Worm (Caenorhabditis elegans) whole organism, L1 larva: ENCODE data around the gene nspg-7.2.

Experiments
- C04F5.9 ChIP-seq: sonication (generic microtip); optimal IDR thresholded peaks from 2 replicates; lab custom pipeline; 2016; ENCODE audit warnings: missing genetic modification characterization, missing compliant biosample characterization
- C16A3.4 ChIP-seq: fragments of 150-350 bp; optimal IDR thresholded peaks from 2 replicates; lab custom pipeline; 2014; ENCODE audit warnings: missing biosample characterization, missing genetic modification characterization
- C34B4.2 ChIP-seq: sonication (generic microtip); optimal IDR thresholded peaks from 2 replicates; lab custom pipeline; 2017; ENCODE audit warnings: mild to moderate bottlenecking, missing genetic modification characterization, missing compliant biosample characterization
- aha-1 ChIP-seq: fragments of 150-350 bp; optimal IDR thresholded peaks from 2 replicates; lab custom pipeline; 2014; ENCODE audit warnings: missing biosample characterization, missing genetic modification characterization
- alr-1 ChIP-seq: fragments of 200-800 bp; sonication (Bioruptor generic); optimal IDR thresholded peaks from 2 replicates; lab custom pipeline; 2018; ENCODE audit warnings: borderline replicate concordance, mild to moderate bottlenecking, missing genetic modification characterization, missing compliant biosample characterization
- aly-2 ChIP-seq: fragments of 150-350 bp; optimal IDR thresholded peaks from 2 replicates; lab custom pipeline; 2014; ENCODE audit warnings: missing biosample characterization, missing genetic modification characterization
- ama-1 ChIP-seq: fragments of 150-350 bp; optimal IDR thresholded peaks from 2 replicates; lab custom pipeline; 2014
- blmp-1 ChIP-seq: fragments of 150-350 bp; optimal IDR thresholded peaks from 2 replicates; lab custom pipeline; 2014; ENCODE audit warnings: missing biosample characterization, missing genetic modification characterization
- ceh-8 ChIP-seq: fragments of 200-800 bp; sonication (Bioruptor generic); optimal IDR thresholded peaks from 2 replicates; lab custom pipeline; 2018; ENCODE audit warnings: mild to moderate bottlenecking, missing genetic modification characterization, moderate library complexity, missing compliant biosample characterization
- ceh-82 ChIP-seq, 3 experiments: fragments of 150-350 bp in 1 of 3; sonication (generic microtip) in 2 of 3; optimal IDR thresholded peaks; 2 replicates each; lab custom pipeline; 2014 to 2017; ENCODE audit warnings: missing biosample characterization in 3 of 3, missing genetic modification characterization in 3 of 3
- dpl-1 ChIP-seq, 3 experiments: fragments of 150-350 bp in 2 of 3; sonication (generic microtip) in 1 of 3; optimal IDR thresholded peaks; 2 replicates each; lab custom pipeline; 2014 to 2017; ENCODE audit warnings: missing biosample characterization in 3 of 3, missing genetic modification characterization in 3 of 3, missing genetic modification reagents in 3 of 3
- dsc-1 ChIP-seq: sonication (generic microtip); optimal IDR thresholded peaks from 2 replicates; lab custom pipeline; 2016; ENCODE audit warnings: mild to moderate bottlenecking, missing genetic modification characterization, missing compliant biosample characterization
- efl-1 ChIP-seq, 4 experiments: fragments of 150-350 bp; optimal IDR thresholded peaks in 3 of 4; peaks in 1 of 4; 1 replicate in 1 of 4; 2 replicates in 3 of 4; lab custom pipeline; 2014; ENCODE audit warnings: missing biosample characterization in 2 of 4, missing genetic modification characterization in 2 of 4, missing genetic modification reagents in 2 of 4
- efl-3 ChIP-seq: fragments of 200-800 bp; sonication (Bioruptor generic); optimal IDR thresholded peaks from 2 replicates; lab custom pipeline; 2018; ENCODE audit warnings: mild to moderate bottlenecking, missing genetic modification characterization, missing compliant biosample characterization
- egl-13 ChIP-seq: sonication (generic microtip); optimal IDR thresholded peaks from 2 replicates; lab custom pipeline; 2016; ENCODE audit warnings: missing genotype, missing genetic modification reagents, missing genetic modification characterization, missing compliant biosample characterization
- elt-3 ChIP-seq, 6 experiments: fragments of 150-350 bp in 1 of 6; sonication (generic microtip); optimal IDR thresholded peaks; 2 replicates each; lab custom pipeline; 2017 to 2018; ENCODE audit warnings: missing biosample characterization in 6 of 6, missing genetic modification characterization in 6 of 6, inconsistent platforms in 1 of 6
- fkh-10 ChIP-seq: sonication (generic microtip); optimal IDR thresholded peaks from 2 replicates; lab custom pipeline; 2017; ENCODE audit warnings: missing biosample characterization, missing genetic modification reagents, missing genetic modification characterization
- fkh-8 ChIP-seq: sonication (generic microtip); optimal IDR thresholded peaks from 2 replicates; lab custom pipeline; 2016; ENCODE audit warnings: mild to moderate bottlenecking, missing genetic modification characterization, missing compliant biosample characterization
- fos-1 ChIP-seq: fragments of 150-350 bp; optimal IDR thresholded peaks from 2 replicates; lab custom pipeline; 2014; ENCODE audit warnings: missing biosample characterization, missing genetic modification characterization
- grh-1 ChIP-seq: fragments of 200-800 bp; sonication (Bioruptor generic); IDR thresholded peaks from 2 replicates; pipeline ENCODE4 v1.3.6; 2022; ENCODE audit warnings: missing genetic modification reagents, missing genetic modification characterization, missing compliant biosample characterization
- hlh-17 ChIP-seq: fragments of 200-800 bp; sonication (Bioruptor generic); optimal IDR thresholded peaks from 2 replicates; lab custom pipeline; 2018; ENCODE audit warnings: missing genetic modification characterization, mild to moderate bottlenecking, missing compliant biosample characterization, moderate library complexity, borderline replicate concordance
- hlh-4 ChIP-seq: sonication (generic microtip); optimal IDR thresholded peaks from 2 replicates; lab custom pipeline; 2016; ENCODE audit warnings: mild to moderate bottlenecking, missing genetic modification characterization, missing compliant biosample characterization
- hpl-2 ChIP-seq: fragments of 150-350 bp; optimal IDR thresholded peaks from 2 replicates; lab custom pipeline; 2014; ENCODE audit warnings: missing biosample characterization, missing genetic modification reagents, missing genetic modification characterization
- irx-1 ChIP-seq: sonication (generic microtip); optimal IDR thresholded peaks from 2 replicates; lab custom pipeline; 2016; ENCODE audit warnings: missing genetic modification characterization, missing compliant biosample characterization
- isw-1 ChIP-seq: fragments of 200-800 bp; sonication (Bioruptor generic); IDR thresholded peaks from 2 replicates; pipeline ENCODE4 v1.3.6; 2022; ENCODE audit warnings: missing genetic modification characterization, missing compliant biosample characterization
- lin-13 ChIP-seq: fragments of 150-350 bp; optimal IDR thresholded peaks from 2 replicates; lab custom pipeline; 2014; ENCODE audit warnings: missing biosample characterization, missing genetic modification reagents, missing genetic modification characterization
- lin-14 ChIP-seq: fragments of 200-800 bp; sonication (Bioruptor generic); optimal IDR thresholded peaks from 2 replicates; lab custom pipeline; 2018; ENCODE audit warnings: mild to moderate bottlenecking, missing genetic modification characterization, moderate library complexity, missing compliant biosample characterization
- mdl-1 ChIP-seq, 2 experiments: fragments of 150-350 bp; optimal IDR thresholded peaks; 2 replicates each; lab custom pipeline; 2014 to 2017; ENCODE audit warnings: missing biosample characterization in 2 of 2, missing genetic modification characterization in 2 of 2, inconsistent platforms in 1 of 2
- mep-1 ChIP-seq: fragments of 150-350 bp; optimal IDR thresholded peaks from 2 replicates; lab custom pipeline; 2014; ENCODE audit warnings: missing biosample characterization, missing genetic modification characterization
- nhr-11 ChIP-seq: fragments of 150-350 bp; optimal IDR thresholded peaks from 2 replicates; lab custom pipeline; 2014; ENCODE audit warnings: missing biosample characterization, missing genetic modification characterization
- nhr-19 ChIP-seq: fragments of 200-800 bp; sonication (Bioruptor generic); conservative IDR thresholded peaks from 2 replicates; pipeline ENCODE4 v1.3.6; 2022; ENCODE audit warnings: missing genetic modification characterization, missing compliant biosample characterization
- nhr-47 ChIP-seq: sonication (generic microtip); optimal IDR thresholded peaks from 2 replicates; lab custom pipeline; 2016; ENCODE audit warnings: mild to moderate bottlenecking, missing genetic modification characterization, moderate library complexity, missing compliant biosample characterization
- nhr-71 ChIP-seq: sonication (generic microtip); optimal IDR thresholded peaks from 2 replicates; lab custom pipeline; 2016; ENCODE audit warnings: mild to moderate bottlenecking, missing genetic modification characterization, moderate library complexity, missing compliant biosample characterization
- nhr-76 ChIP-seq: sonication (generic microtip); optimal IDR thresholded peaks from 2 replicates; lab custom pipeline; 2017; ENCODE audit warnings: missing biosample characterization, missing genetic modification characterization
- pag-3 ChIP-seq: sonication (generic microtip); optimal IDR thresholded peaks from 2 replicates; lab custom pipeline; 2017; ENCODE audit warnings: missing genetic modification characterization, mild to moderate bottlenecking, missing compliant biosample characterization, antibody characterized with exemption, borderline replicate concordance; ENCODE audit not compliant: insufficient read depth
- pax-3 ChIP-seq: fragments of 200-800 bp; sonication (Bioruptor generic); optimal IDR thresholded peaks from 2 replicates; lab custom pipeline; 2018; ENCODE audit warnings: mild to moderate bottlenecking, missing genetic modification characterization, moderate library complexity, missing compliant biosample characterization
- pqm-1 ChIP-seq: sonication (generic microtip); optimal IDR thresholded peaks from 3 replicates; lab custom pipeline; 2017; ENCODE audit warnings: missing biosample characterization, missing genetic modification characterization
- rnt-1 ChIP-seq: sonication (generic microtip); optimal IDR thresholded peaks from 2 replicates; lab custom pipeline; 2016; ENCODE audit warnings: mild to moderate bottlenecking, missing genetic modification characterization, moderate library complexity, missing compliant biosample characterization
- skn-1 ChIP-seq: fragments of 150-350 bp; optimal IDR thresholded peaks from 2 replicates; lab custom pipeline; 2014; ENCODE audit warnings: missing biosample characterization, missing genetic modification characterization
- snpc-4 ChIP-seq: fragments of 150-350 bp; optimal IDR thresholded peaks from 2 replicates; lab custom pipeline; 2014; ENCODE audit warnings: missing biosample characterization, missing genetic modification characterization
- sox-4 ChIP-seq: sonication (generic microtip); optimal IDR thresholded peaks from 2 replicates; lab custom pipeline; 2016; ENCODE audit warnings: missing genetic modification characterization, missing compliant biosample characterization
- sptf-1 ChIP-seq: fragments of 150-350 bp; optimal IDR thresholded peaks from 2 replicates; lab custom pipeline; 2014; ENCODE audit warnings: missing biosample characterization, missing genetic modification characterization
- swsn-7 ChIP-seq: sonication (generic microtip); optimal IDR thresholded peaks from 2 replicates; lab custom pipeline; 2016; ENCODE audit warnings: missing genetic modification characterization, missing compliant biosample characterization
- tbx-2 ChIP-seq: sonication (generic microtip); optimal IDR thresholded peaks from 2 replicates; lab custom pipeline; 2016; ENCODE audit warnings: missing genetic modification characterization, missing compliant biosample characterization
- tlp-1 ChIP-seq: fragments of 150-350 bp; optimal IDR thresholded peaks from 2 replicates; lab custom pipeline; 2014; ENCODE audit warnings: missing biosample characterization, missing genetic modification characterization
- unc-130 ChIP-seq: fragments of 150-350 bp; optimal IDR thresholded peaks from 2 replicates; lab custom pipeline; 2017; ENCODE audit warnings: missing biosample characterization, missing genetic modification characterization, inconsistent platforms
- unc-30 ChIP-seq: sonication (generic microtip); optimal IDR thresholded peaks from 2 replicates; lab custom pipeline; 2017; ENCODE audit warnings: missing biosample characterization, missing genetic modification characterization
- unc-86 ChIP-seq: sonication (generic microtip); optimal IDR thresholded peaks from 2 replicates; lab custom pipeline; 2016; ENCODE audit warnings: missing genetic modification characterization, missing compliant biosample characterization
- unc-98 ChIP-seq: fragments of 200-800 bp; sonication (Bioruptor generic); IDR thresholded peaks from 2 replicates; pipeline ENCODE4 v1.3.6; 2022; ENCODE audit warnings: missing genetic modification characterization, missing compliant biosample characterization
- xbp-1 ChIP-seq: sonication (generic microtip); optimal IDR thresholded peaks from 2 replicates; lab custom pipeline; 2016; ENCODE audit warnings: missing genetic modification characterization, missing compliant biosample characterization
- ztf-11 ChIP-seq, 2 experiments: sonication (generic microtip); optimal IDR thresholded peaks; 2 replicates each; lab custom pipeline; 2016 to 2017; ENCODE audit warnings: missing genetic modification characterization in 2 of 2, missing biosample characterization in 1 of 2, missing compliant biosample characterization in 1 of 2
- ztf-4 ChIP-seq: fragments of 150-350 bp; optimal IDR thresholded peaks from 2 replicates; lab custom pipeline; 2014; ENCODE audit warnings: missing biosample characterization, missing genetic modification characterization

Gene nspg-7.2

DNA sequence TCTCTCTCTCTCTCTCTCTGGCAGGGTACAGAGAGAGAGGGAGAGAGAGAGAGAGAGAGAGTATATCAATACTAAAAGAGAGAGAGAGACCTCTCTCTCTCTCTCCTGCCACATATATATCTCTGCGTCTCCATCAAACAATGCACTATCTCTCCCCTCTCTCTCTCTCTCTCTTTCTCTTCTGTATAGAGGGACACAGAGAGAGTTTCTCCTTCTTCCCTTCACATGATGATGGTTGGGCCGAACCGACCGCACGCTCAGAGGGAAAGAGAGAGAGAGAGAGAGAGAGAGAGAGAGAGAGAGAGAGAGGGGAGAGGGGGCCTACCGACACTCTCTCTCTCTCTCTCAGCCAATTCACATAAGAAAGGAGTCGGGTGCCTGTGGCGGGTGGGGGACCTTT is 13.5 kb upstream of the nspg-7.2 start (continued):
- TF ChIP-seq irx-1 (tag; lab: Kevin White, UChicago) (peak; percentile 36), alr-1 (tag; lab: Kevin White, UChicago) (no peak), xbp-1 (tag; lab: Kevin White, UChicago) (peak; percentile 41), C16A3.4 (peak; percentile 24), aha-1 (tag; lab: Kevin White, UChicago) (no peak), hlh-17 (GFP tag; lab: Kevin White, UChicago) (no peak), C04F5.9 (tag; lab: Kevin White, UChicago) (no peak), nhr-19 (peak; percentile 67), fos-1 (no peak), mdl-1 (tag; optimal IDR thresholded peaks at IDR 0.05; lab: Kevin White, UChicago) (peak in 1 of 2 experiments; percentile 22), unc-30 (tag; lab: Kevin White, UChicago) (no peak), lin-14 (GFP tag; lab: Kevin White, UChicago) (peak; percentile 82), fkh-8 (no peak), ceh-8 (GFP tag; lab: Kevin White, UChicago) (no peak), C34B4.2 (tag; lab: Kevin White, UChicago) (no peak), efl-1 (optimal IDR thresholded peaks at IDR 0.05; lab: Kevin White, UChicago) (peak; percentile 70 to 81), efl-1 (GFP tag; optimal IDR thresholded peaks at IDR 0.05 in 1 of 2; lab: Kevin White, UChicago) (peak; percentile 13 to 92), pag-3 (tag; lab: Kevin White, UChicago) (no peak), rnt-1 (tag; lab: Kevin White, UChicago) (peak; percentile 46), nhr-11 (tag; lab: Kevin White, UChicago) (peak; percentile 47), unc-98 (GFP tag; lab: Robert Waterston, UW) (no peak), efl-3 (GFP tag; lab: Kevin White, UChicago) (no peak), grh-1 (GFP tag; lab: Robert Waterston, UW) (no peak), fkh-10 (peak; percentile 3), tlp-1 (tag; lab: Kevin White, UChicago) (no peak), blmp-1 (peak; percentile 50), mep-1 (tag; lab: Kevin White, UChicago) (no peak), isw-1 (GFP tag; lab: Robert Waterston, UW) (0 out of 2 replicates have a peak, but pooled peaks have one; percentile 18), ceh-82 (tag; optimal IDR thresholded peaks at IDR 0.05; lab: Kevin White, UChicago) (peak in 1 of 3 experiments; percentile 3), ztf-4 (tag; lab: Kevin White, UChicago) (peak; percentile 54), dsc-1 (peak; percentile 45), swsn-7 (tag; lab: Kevin White, UChicago) (peak; percentile 78), elt-3 (tag; optimal IDR thresholded peaks at IDR 0.05; lab: Kevin White, UChicago) (peak in 2 of 6 experiments; percentile 45 to 60), nhr-47 (tag; lab: Kevin White, UChicago) (peak; percentile 80), dpl-1 (GFP tag; optimal IDR thresholded peaks at IDR 0.05; lab: Kevin White, UChicago) (peak in 2 of 3 experiments; percentile 51 to 52), nhr-71 (tag; lab: Kevin White, UChicago) (peak; percentile 90), pqm-1 (tag; lab: Kevin White, UChicago) (no peak), aly-2 (tag; lab: Kevin White, UChicago) (no peak), pax-3 (no peak), lin-13 (peak; percentile 57), hlh-4 (no peak), sox-4 (no peak), unc-86 (tag; lab: Kevin White, UChicago) (peak; percentile 33), snpc-4 (tag; lab: Kevin White, UChicago) (no peak), egl-13 (tag; lab: Kevin White, UChicago) (no peak), skn-1 (tag; lab: Kevin White, UChicago) (no peak), nhr-76 (tag; lab: Kevin White, UChicago) (no peak), unc-130 (no peak), ama-1 (lab: Kevin White, UChicago) (no peak), hpl-2 (GFP tag; lab: Kevin White, UChicago) (no peak), ztf-11 (tag; optimal IDR thresholded peaks at IDR 0.05; lab: Kevin White, UChicago) (peak in 1 of 2 experiments; percentile 74), tbx-2 (tag; lab: Kevin White, UChicago) (peak; percentile 78), sptf-1 (no peak)
